Fruit fly (Drosophila melanogaster): Measurements from ENCODE around the gene CG33630.
A peak's percentile ranks its signal among the peaks of the same experiment; 100 is the strongest.

Gene CG33630

dm6 chr3R:10109938-10110337 lies 47.5 kb downstream of the CG33630 start, which contains the start of gene Fmr1 (continued):
- TF ChIP-seq aop (GFP tag; IDR thresholded peaks at IDR 0.05) (no peak), CG4820 (GFP tag; optimal IDR thresholded peaks at IDR 0.05) (peak; percentile 25), CG33557 (GFP tag; optimal IDR thresholded peaks at IDR 0.05) (no peak), ham (GFP tag; IDR thresholded peaks at IDR 0.05) (no peak), Hr39 (optimal IDR thresholded peaks at IDR 0.05) (no peak), Lhr (GFP tag; optimal IDR thresholded peaks at IDR 0.05) (peak; percentile 85), fd64A (GFP tag; optimal IDR thresholded peaks at IDR 0.05) (no peak), tna (GFP tag; IDR thresholded peaks at IDR 0.05; ENCODE audit: partially characterized antibody) (no peak), Hr3 (GFP tag; optimal IDR thresholded peaks at IDR 0.05) (peak; percentile 16), CG17912 (GFP tag; optimal IDR thresholded peaks at IDR 0.05) (no peak), esg (GFP tag; conservative IDR thresholded peaks at IDR 0.05) (no peak; the same call in 1 of the 2 replicates), CG16813 (GFP tag; IDR thresholded peaks at IDR 0.05; ENCODE audit: partially characterized antibody) (peak; percentile 46; the same call in 2 of the 3 replicates), CG12071 (GFP tag; optimal IDR thresholded peaks at IDR 0.05) (no peak), CkIIα-i1 (GFP tag; IDR thresholded peaks at IDR 0.05) (no peak), CG18476 (GFP tag; optimal IDR thresholded peaks at IDR 0.05) (no peak), ac (GFP tag; optimal IDR thresholded peaks at IDR 0.05) (no peak), mirr (GFP tag; optimal IDR thresholded peaks at IDR 0.05) (peak; percentile 46), CG1792 (GFP tag; optimal IDR thresholded peaks at IDR 0.05) (peak; percentile 52), CG12219 (GFP tag; optimal IDR thresholded peaks at IDR 0.05) (no peak), CG9727 (GFP tag; optimal IDR thresholded peaks at IDR 0.05) (peak; percentile 17), CG2129 (GFP tag; IDR thresholded peaks at IDR 0.05; ENCODE audit: partially characterized antibody) (no peak), CG9876 (GFP tag; optimal IDR thresholded peaks at IDR 0.05) (peak; percentile 49), otp (GFP tag; IDR thresholded peaks at IDR 0.05) (no peak), CG3163 (GFP tag; optimal IDR thresholded peaks at IDR 0.05) (peak; percentile 41), CG34224 (GFP tag; IDR thresholded peaks at IDR 0.05; ENCODE audit: partially characterized antibody) (no peak), CG13123 (GFP tag; optimal IDR thresholded peaks at IDR 0.05) (no peak), CG7357 (GFP tag; IDR thresholded peaks at IDR 0.05) (no peak), oc (tag; optimal IDR thresholded peaks at IDR 0.05) (no peak), CG15269 (tag; optimal IDR thresholded peaks at IDR 0.05) (peak; percentile 45), tgo (GFP tag; IDR thresholded peaks at IDR 0.05) (no peak), ranshi (GFP tag; IDR thresholded peaks at IDR 0.05) (no peak), nerfin-1 (tag; optimal IDR thresholded peaks at IDR 0.05) (peak; percentile 24), CG6254 (GFP tag; optimal IDR thresholded peaks at IDR 0.05) (no peak), Med (GFP tag) (peak; percentile 95), nom (GFP tag; optimal IDR thresholded peaks at IDR 0.05) (no peak), ap (GFP tag; IDR thresholded peaks at IDR 0.05) (0 out of 2 replicates have a peak, but pooled peaks have one; percentile 23), lab (GFP tag; optimal IDR thresholded peaks at IDR 0.05) (no peak), CG11456 (GFP tag; IDR thresholded peaks at IDR 0.05) (peak; percentile 49; the same call in 1 of the 3 replicates), stwl (tag; optimal IDR thresholded peaks at IDR 0.05) (peak; percentile 83), her (GFP tag; optimal IDR thresholded peaks at IDR 0.05) (no peak), cad (GFP tag; optimal IDR thresholded peaks at IDR 0.05) (no peak), CG17568 (GFP tag; optimal IDR thresholded peaks at IDR 0.05) (no peak), CG12659 (GFP tag; optimal IDR thresholded peaks at IDR 0.05) (peak; percentile 81), CG12744 (GFP tag; optimal IDR thresholded peaks at IDR 0.05) (peak; percentile 56), CG30403 (GFP tag; optimal IDR thresholded peaks at IDR 0.05) (peak; percentile 58), CG4282 (GFP tag; optimal IDR thresholded peaks at IDR 0.05) (peak; percentile 32), Kr (GFP tag; optimal IDR thresholded peaks at IDR 0.05) (no peak), CG2712 (tag; optimal IDR thresholded peaks at IDR 0.05) (peak; percentile 97), pros (GFP tag; optimal IDR thresholded peaks at IDR 0.05) (no peak), CG10147 (GFP tag; optimal IDR thresholded peaks at IDR 0.05) (peak; percentile 33), CG4617 (GFP tag; optimal IDR thresholded peaks at IDR 0.05; ENCODE audit: borderline replicate concordance) (peak; percentile 63)

Data from whole organism, embryonic.